Worm (Caenorhabditis elegans) whole organism, late embryonic: ENCODE data around the gene mcm-7.

Experiments used
- C08G9.2 ChIP-seq: sonication (generic microtip); optimal IDR thresholded peaks from 2 replicates; lab custom pipeline; 2016; ENCODE audit warnings: mild to moderate bottlenecking, missing genetic modification characterization, moderate library complexity, missing compliant biosample characterization
- T23F11.4 ChIP-seq: fragments of 200-800 bp; sonication (Bioruptor generic); optimal IDR thresholded peaks from 2 replicates; lab custom pipeline; 2018; ENCODE audit warnings: mild to moderate bottlenecking, missing genetic modification characterization, missing compliant biosample characterization
- Y22D7AL.16 ChIP-seq: sonication (generic microtip); optimal IDR thresholded peaks from 2 replicates; lab custom pipeline; 2016; ENCODE audit warnings: missing genetic modification characterization, missing compliant biosample characterization
- ama-1 ChIP-seq: fragments of 150-350 bp; optimal IDR thresholded peaks from 2 replicates; lab custom pipeline; 2014
- ceh-34 ChIP-seq: sonication (generic microtip); optimal IDR thresholded peaks from 2 replicates; lab custom pipeline; 2016; ENCODE audit warnings: mild to moderate bottlenecking, missing genetic modification characterization, missing compliant biosample characterization
- ceh-9 ChIP-seq: sonication (generic microtip); optimal IDR thresholded peaks from 2 replicates; lab custom pipeline; 2016; ENCODE audit warnings: mild to moderate bottlenecking, missing genetic modification characterization, inconsistent platforms, missing compliant biosample characterization
- fkh-10 ChIP-seq: fragments of 150-350 bp; optimal IDR thresholded peaks from 2 replicates; lab custom pipeline; 2014; ENCODE audit warnings: missing biosample characterization, missing genetic modification reagents, missing genetic modification characterization
- mec-3 ChIP-seq: sonication (generic microtip); optimal IDR thresholded peaks from 2 replicates; lab custom pipeline; 2016; ENCODE audit warnings: borderline replicate concordance, missing genetic modification characterization, missing compliant biosample characterization
- nfya-1 ChIP-seq: sonication (generic microtip); optimal IDR thresholded peaks from 2 replicates; lab custom pipeline; 2017; ENCODE audit warnings: missing genetic modification characterization, mild to moderate bottlenecking, missing compliant biosample characterization, antibody characterized with exemption, moderate library complexity
- pha-4 ChIP-seq: fragments of 150-350 bp; optimal IDR thresholded peaks from 2 replicates; lab custom pipeline; 2018; ENCODE audit warnings: missing biosample characterization, missing genetic modification reagents, missing genetic modification characterization
- ref-2 ChIP-seq: sonication (generic microtip); optimal IDR thresholded peaks from 2 replicates; lab custom pipeline; 2016; ENCODE audit warnings: missing genetic modification characterization, missing compliant biosample characterization
- unc-55 ChIP-seq: sonication (generic microtip); optimal IDR thresholded peaks from 2 replicates; lab custom pipeline; 2017; ENCODE audit warnings: missing biosample characterization, missing genetic modification reagents, missing genetic modification characterization
- unc-86 ChIP-seq: sonication (generic microtip); optimal IDR thresholded peaks from 2 replicates; lab custom pipeline; 2016; ENCODE audit warnings: missing genetic modification characterization, missing compliant biosample characterization
- ztf-16 ChIP-seq: sonication (generic microtip); optimal IDR thresholded peaks from 2 replicates; lab custom pipeline; 2017; ENCODE audit warnings: missing genetic modification characterization, missing compliant biosample characterization

- TF ChIP-seq mec-3 (tag; lab: Kevin White, UChicago): no peak
- no peak for TF ChIP-seq fkh-10
- no peak for TF ChIP-seq nfya-1
- TF ChIP-seq pha-4: no peak
- no peak for TF ChIP-seq ztf-16 (tag; lab: Kevin White, UChicago)
- no peak for TF ChIP-seq ama-1 (lab: Kevin White, UChicago)
- TF ChIP-seq unc-55 (GFP tag; lab: Kevin White, UChicago): no peak
- TF ChIP-seq ref-2 (tag; lab: Kevin White, UChicago): no peak
- TF ChIP-seq Y22D7AL.16 (tag; lab: Kevin White, UChicago): no peak
- no peak for TF ChIP-seq ceh-34
- TF ChIP-seq C08G9.2 (tag; lab: Kevin White, UChicago): no peak
- no peak for TF ChIP-seq unc-86 (tag; lab: Kevin White, UChicago)
- TF ChIP-seq T23F11.4 (GFP tag; lab: Kevin White, UChicago): no peak
- TF ChIP-seq ceh-9 (tag; lab: Kevin White, UChicago): no peak
Measured at ce11 chrV:4315057-4315456, 31.9 kb upstream of the mcm-7 start, which contains the start of gene srh-192.
